Worm (Caenorhabditis elegans): ENCODE results near the gene rgs-9.

rgs-9 gene

DNA sequence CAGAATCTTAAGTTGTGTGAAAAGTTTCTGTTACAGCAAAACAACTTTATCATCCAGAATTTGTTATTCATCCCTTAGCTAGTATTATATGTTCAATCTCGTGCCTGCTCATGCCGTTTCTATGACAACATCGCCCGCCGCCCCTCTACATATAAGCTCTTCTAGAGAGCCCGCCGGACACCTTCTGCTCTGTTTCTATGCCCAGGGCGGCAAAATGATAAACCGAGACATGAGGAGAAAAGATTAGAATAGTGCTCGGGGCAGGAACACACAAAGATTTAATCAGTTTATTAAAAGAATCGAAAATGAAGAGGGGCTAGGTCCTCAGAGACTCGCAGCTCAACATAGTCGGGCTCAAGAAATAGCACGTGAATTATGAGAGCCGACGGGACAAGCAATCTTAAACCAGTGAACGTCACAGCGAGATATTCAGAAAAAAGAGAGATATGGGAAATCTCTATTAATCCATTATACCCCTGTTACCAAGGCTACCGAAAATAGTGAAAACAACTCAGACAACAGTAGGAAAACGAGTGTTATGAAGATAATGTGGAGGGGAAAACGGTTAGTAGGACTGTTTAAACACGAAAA is 26.5 kb upstream of the rgs-9 start (continued):
- no peak for TF ChIP-seq ztf-3 (GFP tag; optimal IDR thresholded peaks at IDR 0.05)
- TF ChIP-seq madf-10 (tag; optimal IDR thresholded peaks at IDR 0.05), result peak; percentile 51
- no peak; the same call in 1 of the 2 replicates for TF ChIP-seq mcd-1 (GFP tag; IDR thresholded peaks at IDR 0.05)
- no peak for TF ChIP-seq egrh-3 (GFP tag; IDR thresholded peaks at IDR 0.05)
- TF ChIP-seq zfh-2 (GFP tag; conservative IDR thresholded peaks at IDR 0.05), result peak; percentile 77
- TF ChIP-seq ceh-91 (GFP tag; IDR thresholded peaks at IDR 0.05), result no peak
- TF ChIP-seq lin-40 (tag; optimal IDR thresholded peaks at IDR 0.05), result peak; percentile 91
- TF ChIP-seq unc-62 (GFP tag; optimal IDR thresholded peaks at IDR 0.05), result no peak
- TF ChIP-seq attf-6 (GFP tag; IDR thresholded peaks at IDR 0.05), result no peak
- TF ChIP-seq dpff-1 (tag; optimal IDR thresholded peaks at IDR 0.05), result no peak
- no peak for TF ChIP-seq sea-2 (GFP tag; IDR thresholded peaks at IDR 0.05)
- TF ChIP-seq lin-35 (GFP tag; optimal IDR thresholded peaks at IDR 0.05), result peak in 1 of 3 experiments; percentile 81
- no peak for TF ChIP-seq akir-1 (GFP tag; optimal IDR thresholded peaks at IDR 0.05)
- peak; percentile 50 for TF ChIP-seq nhr-80 (tag; optimal IDR thresholded peaks at IDR 0.05)
- TF ChIP-seq ekl-4 (GFP tag; IDR thresholded peaks at IDR 0.05), result no peak
- no peak for TF ChIP-seq sdz-38 (tag; optimal IDR thresholded peaks at IDR 0.05)
- TF ChIP-seq ceh-58 (GFP tag; IDR thresholded peaks at IDR 0.05), result no peak
- TF ChIP-seq Y95B8A.8 (GFP tag; IDR thresholded peaks at IDR 0.05), result no peak
- TF ChIP-seq sptf-2 (GFP tag; optimal IDR thresholded peaks at IDR 0.05), result no peak
- peak; percentile 83 for TF ChIP-seq B0336.3 (GFP tag; IDR thresholded peaks at IDR 0.05)
- no peak for TF ChIP-seq ccch-3 (GFP tag; optimal IDR thresholded peaks at IDR 0.05)
- TF ChIP-seq pha-4 (tag; optimal IDR thresholded peaks at IDR 0.05), result no peak
- no peak for TF ChIP-seq B0019.2 (GFP tag; conservative IDR thresholded peaks at IDR 0.05)
- TF ChIP-seq Y67H2A.10 (GFP tag; conservative IDR thresholded peaks at IDR 0.05), result no peak
- peak; percentile 41 for TF ChIP-seq ztf-26 (tag; optimal IDR thresholded peaks at IDR 0.05)
- no peak for TF ChIP-seq madf-3 (GFP tag; IDR thresholded peaks at IDR 0.05)
- no peak for TF ChIP-seq lin-26 (GFP tag; IDR thresholded peaks at IDR 0.05)
- TF ChIP-seq Y79H2A.3 (GFP tag; conservative IDR thresholded peaks at IDR 0.05), result no peak
- TF ChIP-seq F33H1.4 (GFP tag; IDR thresholded peaks at IDR 0.05), result no peak
- no peak for TF ChIP-seq fkh-3 (tag; optimal IDR thresholded peaks at IDR 0.05)
- TF ChIP-seq him-1 (tag; optimal IDR thresholded peaks at IDR 0.05), result no peak
- no peak for TF ChIP-seq nfyb-1 (GFP tag; IDR thresholded peaks at IDR 0.05)
- peak; percentile 62; the same call in 1 of the 2 replicates for TF ChIP-seq rcor-1 (GFP tag; IDR thresholded peaks at IDR 0.05)
- TF ChIP-seq F57C9.4 (tag; optimal IDR thresholded peaks at IDR 0.05), result no peak
- peak; percentile 63 for TF ChIP-seq K12H6.12 (tag; optimal IDR thresholded peaks at IDR 0.05)
- TF ChIP-seq ceh-40 (GFP tag; IDR thresholded peaks at IDR 0.05), result no peak
- TF ChIP-seq ztf-28 (GFP tag; IDR thresholded peaks at IDR 0.05), result no peak
- TF ChIP-seq tlf-1 (GFP tag; optimal IDR thresholded peaks at IDR 0.05), result peak; percentile 72
- TF ChIP-seq lag-1 (GFP tag; IDR thresholded peaks at IDR 0.05), result no peak
- TF ChIP-seq ets-4 (GFP tag; optimal IDR thresholded peaks at IDR 0.05), result peak; percentile 9
- TF ChIP-seq F37B4.10 (GFP tag; IDR thresholded peaks at IDR 0.05), result no peak
- no peak for TF ChIP-seq bed-2 (GFP tag; IDR thresholded peaks at IDR 0.05)
- no peak for TF ChIP-seq egl-44 (GFP tag; IDR thresholded peaks at IDR 0.05)
- peak; percentile 85 for TF ChIP-seq ZK185.1 (tag; optimal IDR thresholded peaks at IDR 0.05; ENCODE audit: poor library complexity, severe bottlenecking)
- TF ChIP-seq K11D2.4 (GFP tag; IDR thresholded peaks at IDR 0.05), result peak; percentile 85
- TF ChIP-seq B0035.1 (tag; optimal IDR thresholded peaks at IDR 0.05), result no peak
- TF ChIP-seq attf-5 (GFP tag; optimal IDR thresholded peaks at IDR 0.05), result no peak
- peak; percentile 31 for TF ChIP-seq F10E7.11 (tag; optimal IDR thresholded peaks at IDR 0.05)
- no peak for TF ChIP-seq ceh-79 (tag; optimal IDR thresholded peaks at IDR 0.05)
- TF ChIP-seq D2030.7 (GFP tag; IDR thresholded peaks at IDR 0.05), result no peak

Data from whole organism, young adult.